Fruit fly (Drosophila melanogaster) whole organism, embryonic: ENCODE results near the gene CG9328.
A peak's percentile ranks its signal among the peaks of the same experiment; 100 is the strongest.

Experiments
- Aef1 ChIP-seq: fragments of 200-800 bp; sonication (Bioruptor generic); IDR thresholded peaks from 3 replicates; pipeline ENCODE4 v1.3.6; 2022; ENCODE audit warnings: missing biosample characterization, missing genetic modification characterization
- Antp ChIP-seq: fragments of 200-800 bp; sonication (Bioruptor generic); optimal IDR thresholded peaks from 3 replicates; lab custom pipeline; 2016; ENCODE audit warnings: missing biosample characterization, missing genetic modification characterization
- Asciz ChIP-seq: fragments of 200-800 bp; sonication (Bioruptor generic); optimal IDR thresholded peaks from 2 replicates; lab custom pipeline; 2017; ENCODE audit warnings: missing biosample characterization, mild to moderate bottlenecking, missing genetic modification characterization, missing genetic modification reagents
- Atf-2 ChIP-seq: fragments of 200-800 bp; sonication (Bioruptor generic); optimal IDR thresholded peaks from 2 replicates; lab custom pipeline; 2016; ENCODE audit warnings: missing biosample characterization, missing genetic modification characterization
- CG10654 ChIP-seq: fragments of 200-800 bp; sonication (Bioruptor generic); optimal IDR thresholded peaks from 2 replicates; lab custom pipeline; 2016; ENCODE audit warnings: missing biosample characterization, missing genetic modification characterization
- CG10979 ChIP-seq: fragments of 200-800 bp; sonication (Bioruptor generic); optimal IDR thresholded peaks from 2 replicates; lab custom pipeline; 2018; ENCODE audit warnings: missing biosample characterization, mild to moderate bottlenecking, missing genetic modification characterization, moderate library complexity
- CG13287 ChIP-seq: fragments of 200-800 bp; sonication (Bioruptor generic); IDR thresholded peaks from 2 replicates; pipeline ENCODE4 v1.3.6; 2022; ENCODE audit warnings: missing biosample characterization, missing genetic modification characterization; ENCODE audit not compliant: partially characterized antibody
- CG15514 ChIP-seq: fragments of 200-800 bp; sonication (Bioruptor generic); optimal IDR thresholded peaks from 3 replicates; lab custom pipeline; 2017; ENCODE audit warnings: missing biosample characterization, missing genetic modification characterization, mild to moderate bottlenecking, moderate library complexity, missing genetic modification reagents
- CG1602 ChIP-seq: fragments of 200-800 bp; sonication (Bioruptor generic); optimal IDR thresholded peaks from 3 replicates; lab custom pipeline; 2016; ENCODE audit warnings: missing biosample characterization, missing genetic modification characterization
- CG17186 ChIP-seq: fragments of 200-800 bp; sonication (Bioruptor generic); optimal IDR thresholded peaks from 3 replicates; lab custom pipeline; 2017; ENCODE audit warnings: missing biosample characterization, missing genetic modification reagents, missing genetic modification characterization
- CG18262 ChIP-seq: fragments of 200-800 bp; optimal IDR thresholded peaks from 3 replicates; lab custom pipeline; 2019; ENCODE audit warnings: missing biosample characterization, mild to moderate bottlenecking, missing genetic modification characterization, moderate library complexity
- CG2678 ChIP-seq: fragments of 200-800 bp; sonication (Bioruptor generic); optimal IDR thresholded peaks from 3 replicates; lab custom pipeline; 2019; ENCODE audit warnings: missing biosample characterization, mild to moderate bottlenecking, missing genetic modification characterization, moderate library complexity
- CG31388 ChIP-seq: fragments of 200-800 bp; sonication (Bioruptor generic); optimal IDR thresholded peaks from 2 replicates; lab custom pipeline; 2016; ENCODE audit warnings: missing biosample characterization, missing genetic modification characterization
- CG3726 ChIP-seq: fragments of 200-800 bp; sonication (Bioruptor generic); IDR thresholded peaks from 3 replicates; pipeline ENCODE4, ENCODE4 v1.3.6; 2022; ENCODE audit warnings: missing biosample characterization, missing genetic modification characterization
- CG4854 ChIP-seq: fragments of 200-800 bp; sonication (Bioruptor generic); optimal IDR thresholded peaks from 2 replicates; lab custom pipeline; 2016; ENCODE audit warnings: missing biosample characterization, missing genetic modification characterization, inconsistent platforms
- CG6791 ChIP-seq: fragments of 200-800 bp; sonication (Bioruptor generic); IDR thresholded peaks from 3 replicates; pipeline ENCODE4 v1.3.6; 2022; ENCODE audit warnings: missing biosample characterization, missing genetic modification characterization; ENCODE audit not compliant: partially characterized antibody
- CG6854 ChIP-seq: fragments of 200-800 bp; sonication (Bioruptor generic); optimal IDR thresholded peaks from 3 replicates; lab custom pipeline; 2017; ENCODE audit warnings: missing biosample characterization, mild to moderate bottlenecking, missing genetic modification characterization
- CG7556 ChIP-seq: fragments of 200-800 bp; sonication (Bioruptor generic); optimal IDR thresholded peaks from 2 replicates; lab custom pipeline; 2017; ENCODE audit warnings: missing biosample characterization, mild to moderate bottlenecking, missing genetic modification characterization
- CkIIα-i1 ChIP-seq: fragments of 200-800 bp; sonication (Bioruptor generic); IDR thresholded peaks from 2 replicates; pipeline ENCODE4 v1.3.6; 2022; ENCODE audit warnings: missing biosample characterization, missing genetic modification characterization
- Deaf1 ChIP-seq: fragments of 200-800 bp; optimal IDR thresholded peaks from 3 replicates; lab custom pipeline; 2019; ENCODE audit warnings: missing biosample characterization, mild to moderate bottlenecking, missing genetic modification characterization, moderate library complexity
- Doc3 ChIP-seq: fragments of 200-800 bp; sonication (Bioruptor generic); IDR thresholded peaks from 3 replicates; pipeline ENCODE4 v1.3.6; 2022; ENCODE audit warnings: missing biosample characterization, missing genetic modification characterization; ENCODE audit not compliant: partially characterized antibody
- Hr78 ChIP-seq, 2 experiments: fragments of 200-800 bp in 1 of 2; fragments of >200 bp in 1 of 2; sonication (Bioruptor generic) in 1 of 2; optimal IDR thresholded peaks; 2 replicates each; lab custom pipeline; 2017 to 2019; ENCODE audit warnings: missing biosample characterization in 2 of 2, missing genetic modification characterization in 2 of 2, mild to moderate bottlenecking in 1 of 2, moderate library complexity in 1 of 2
- MTF-1 ChIP-seq: fragments of 200-800 bp; sonication (Bioruptor generic); optimal IDR thresholded peaks from 2 replicates; lab custom pipeline; 2018; ENCODE audit warnings: missing biosample characterization, mild to moderate bottlenecking, missing genetic modification characterization, borderline replicate concordance
- Max ChIP-seq: fragments of 200-800 bp; sonication (Bioruptor generic); optimal IDR thresholded peaks from 2 replicates; lab custom pipeline; 2016; ENCODE audit warnings: missing biosample characterization, mild to moderate bottlenecking, missing genetic modification characterization
- Mrtf ChIP-seq: fragments of 200-800 bp; sonication (Bioruptor generic); IDR thresholded peaks from 3 replicates; pipeline ENCODE4 v1.3.6; 2022; ENCODE audit warnings: missing biosample characterization, missing genetic modification characterization
- Neu2 ChIP-seq: fragments of 200-800 bp; sonication (Bioruptor generic); optimal IDR thresholded peaks from 3 replicates; lab custom pipeline; 2016; ENCODE audit warnings: missing biosample characterization, missing genetic modification characterization, borderline replicate concordance
- Oli ChIP-seq: fragments of 200-800 bp; sonication (Bioruptor generic); optimal IDR thresholded peaks from 2 replicates; lab custom pipeline; 2018; ENCODE audit warnings: missing biosample characterization, mild to moderate bottlenecking, missing genetic modification characterization, moderate library complexity
- Pdp1 ChIP-seq, 2 experiments: fragments of 200-800 bp; sonication (Bioruptor generic); optimal IDR thresholded peaks; 3 replicates each; lab custom pipeline; 2016; ENCODE audit warnings: missing biosample characterization in 2 of 2, missing genetic modification characterization in 2 of 2, mild to moderate bottlenecking in 1 of 2, moderate library complexity in 1 of 2
- Spps ChIP-seq: fragments of 200-800 bp; sonication (Bioruptor generic); optimal IDR thresholded peaks from 2 replicates; lab custom pipeline; 2018; ENCODE audit warnings: missing biosample characterization, mild to moderate bottlenecking, missing genetic modification characterization
- Sry-β ChIP-seq: fragments of 200-800 bp; sonication (Bioruptor generic); optimal IDR thresholded peaks from 2 replicates; lab custom pipeline; 2018; ENCODE audit warnings: missing biosample characterization, mild to moderate bottlenecking, missing genetic modification characterization, moderate library complexity
- Taf1 ChIP-seq: fragments of 200-800 bp; sonication (Bioruptor generic); IDR thresholded peaks from 2 replicates; pipeline ENCODE4 v1.3.6; 2022; ENCODE audit warnings: missing biosample characterization, missing genetic modification characterization
- Xbp1 ChIP-seq: fragments of 200-800 bp; sonication (Bioruptor generic); optimal IDR thresholded peaks from 3 replicates; lab custom pipeline; 2016; ENCODE audit warnings: missing biosample characterization, mild to moderate bottlenecking, missing genetic modification characterization
- ac ChIP-seq: fragments of 200-800 bp; sonication (Bioruptor generic); optimal IDR thresholded peaks from 3 replicates; lab custom pipeline; 2017; ENCODE audit warnings: missing biosample characterization, mild to moderate bottlenecking, missing genetic modification characterization
- ase ChIP-seq: fragments of 200-800 bp; sonication (Bioruptor generic); IDR thresholded peaks from 3 replicates; pipeline ENCODE4 v1.3.6; 2022; ENCODE audit warnings: missing biosample characterization, missing genetic modification characterization
- ato ChIP-seq: fragments of 200-800 bp; sonication (Bioruptor generic); IDR thresholded peaks from 2 replicates; pipeline ENCODE4 v1.3.6; 2022; ENCODE audit warnings: missing biosample characterization, missing genetic modification characterization; ENCODE audit not compliant: partially characterized antibody
- br ChIP-seq: fragments of >200 bp; optimal IDR thresholded peaks from 2 replicates; lab custom pipeline; 2017
- dmrt11E ChIP-seq: fragments of 200-800 bp; sonication (Bioruptor generic); optimal IDR thresholded peaks from 3 replicates; lab custom pipeline; 2018; ENCODE audit warnings: missing biosample characterization, mild to moderate bottlenecking, missing genetic modification characterization, moderate library complexity
- dpn ChIP-seq, 2 experiments: fragments of 200-800 bp; sonication (Bioruptor generic); optimal IDR thresholded peaks; 3 replicates each; lab custom pipeline; 2016; ENCODE audit warnings: missing biosample characterization in 2 of 2, missing genetic modification characterization in 2 of 2
- hb ChIP-seq: fragments of 200-800 bp; sonication (Bioruptor generic); IDR thresholded peaks from 3 replicates; pipeline ENCODE4 v1.3.6; 2022; ENCODE audit warnings: missing biosample characterization, missing genetic modification characterization; ENCODE audit not compliant: partially characterized antibody
- nau ChIP-seq: fragments of 200-800 bp; sonication (Bioruptor generic); optimal IDR thresholded peaks from 3 replicates; lab custom pipeline; 2017; ENCODE audit warnings: missing biosample characterization, mild to moderate bottlenecking, missing genetic modification characterization, missing genetic modification reagents
- nerfin-2 ChIP-seq: fragments of 200-800 bp; sonication (Bioruptor generic); IDR thresholded peaks from 2 replicates; pipeline ENCODE4 v1.3.6; 2022; ENCODE audit warnings: missing biosample characterization, missing genetic modification characterization; ENCODE audit not compliant: partially characterized antibody
- odd ChIP-seq: fragments of 200-800 bp; sonication (Bioruptor generic); optimal IDR thresholded peaks from 2 replicates; lab custom pipeline; 2017; ENCODE audit warnings: missing biosample characterization, mild to moderate bottlenecking, missing genetic modification characterization
- scrt ChIP-seq: fragments of 200-800 bp; sonication (Bioruptor generic); optimal IDR thresholded peaks from 2 replicates; lab custom pipeline; 2018; ENCODE audit warnings: missing biosample characterization, mild to moderate bottlenecking, missing genetic modification characterization, moderate library complexity
- sima ChIP-seq: fragments of 200-800 bp; sonication (Bioruptor generic); optimal IDR thresholded peaks from 2 replicates; lab custom pipeline; 2016; ENCODE audit warnings: missing biosample characterization, missing genetic modification characterization
- sug ChIP-seq: fragments of 200-800 bp; optimal IDR thresholded peaks from 2 replicates; lab custom pipeline; 2019; ENCODE audit warnings: missing biosample characterization, mild to moderate bottlenecking, missing genetic modification characterization, moderate library complexity
- unpg ChIP-seq: fragments of 200-800 bp; sonication (Bioruptor generic); optimal IDR thresholded peaks from 3 replicates; lab custom pipeline; 2018; ENCODE audit warnings: missing biosample characterization, mild to moderate bottlenecking, missing genetic modification characterization, moderate library complexity
- vnd ChIP-seq: fragments of 200-800 bp; sonication (Bioruptor generic); IDR thresholded peaks from 3 replicates; pipeline ENCODE4 v1.3.6; 2022; ENCODE audit warnings: missing biosample characterization, missing genetic modification characterization; ENCODE audit not compliant: partially characterized antibody
- zen ChIP-seq: fragments of 200-800 bp; sonication (Bioruptor generic); optimal IDR thresholded peaks from 3 replicates; lab custom pipeline; 2018; ENCODE audit warnings: missing biosample characterization, mild to moderate bottlenecking, missing genetic modification characterization, moderate library complexity

The CG9328 gene

dm6 chr2L:20787271-20787791, 10.2 kb upstream of the CG9328 start, which contains the start of gene Pomp (continued):
- TF ChIP-seq hb (GFP tag; lab: Robert Waterston, UW) (peak; percentile 63; the same call in 2 of the 3 replicates), Neu2 (GFP tag; lab: Kevin White, UChicago) (peak; percentile 2), zen (tag; lab: Kevin White, UChicago) (peak; percentile 86), Max (GFP tag; lab: Kevin White, UChicago) (peak; percentile 83), sima (GFP tag; lab: Kevin White, UChicago) (no peak), Xbp1 (GFP tag; lab: Kevin White, UChicago) (peak; percentile 87), vnd (no peak), CG3726 (GFP tag; lab: Robert Waterston, UW) (peak; percentile 78), CG10979 (tag; lab: Kevin White, UChicago) (peak; percentile 84), ac (no peak), Asciz (peak; percentile 86), br (lab: Kevin White, UChicago) (no peak), CG2678 (tag; lab: Kevin White, UChicago) (peak; percentile 90), CG17186 (peak; percentile 60), Spps (tag; lab: Kevin White, UChicago) (peak; percentile 73), CG7556 (GFP tag; lab: Kevin White, UChicago) (peak; percentile 80), Hr78 (GFP tag; optimal IDR thresholded peaks at IDR 0.05; lab: Kevin White, UChicago) (peak in 1 of 2 experiments; percentile 72), CG18262 (tag; lab: Kevin White, UChicago) (peak; percentile 90), scrt (GFP tag; lab: Kevin White, UChicago) (peak; percentile 73), Antp (peak; percentile 63), CG4854 (peak; percentile 45), Oli (tag; lab: Kevin White, UChicago) (peak; percentile 83), CG6854 (GFP tag; lab: Kevin White, UChicago) (peak; percentile 67), Pdp1 (GFP tag; optimal IDR thresholded peaks at IDR 0.05; lab: Kevin White, UChicago) (peak; percentile 58 to 64), nerfin-2 (GFP tag; lab: Robert Waterston, UW) (0 out of 2 replicates have a peak, but pooled peaks have one; percentile 35), CG15514 (GFP tag; lab: Kevin White, UChicago) (peak; percentile 88), CG31388 (GFP tag; lab: Kevin White, UChicago) (no peak), Atf-2 (peak; percentile 38), odd (GFP tag; lab: Kevin White, UChicago) (peak; percentile 3), Doc3 (no peak), CG1602 (GFP tag; lab: Kevin White, UChicago) (peak; percentile 79), MTF-1 (GFP tag; lab: Kevin White, UChicago) (peak; percentile 75), CG10654 (GFP tag; lab: Kevin White, UChicago) (peak; percentile 85), ato (GFP tag; lab: Robert Waterston, UW) (peak; percentile 37; the same call in 1 of the 2 replicates), Aef1 (GFP tag; lab: Robert Waterston, UW) (peak; percentile 81), Mrtf (peak; percentile 69; the same call in 2 of the 3 replicates), CG13287 (GFP tag; lab: Robert Waterston, UW) (peak; percentile 81), CG6791 (GFP tag; lab: Robert Waterston, UW) (peak; percentile 53; the same call in 2 of the 3 replicates), dmrt11E (tag; lab: Kevin White, UChicago) (peak; percentile 80), dpn (GFP tag; optimal IDR thresholded peaks at IDR 0.05; lab: Kevin White, UChicago) (peak; percentile 72 to 88), sug (tag; lab: Kevin White, UChicago) (peak; percentile 44), unpg (GFP tag; lab: Kevin White, UChicago) (peak; percentile 91), Taf1 (GFP tag; lab: Robert Waterston, UW) (peak; percentile 44; the same call in 1 of the 2 replicates), ase (GFP tag; lab: Robert Waterston, UW) (peak; percentile 86), nau (GFP tag; lab: Kevin White, UChicago) (peak; percentile 69), Sry-β (GFP tag; lab: Kevin White, UChicago) (no peak), CkIIα-i1 (GFP tag; lab: Robert Waterston, UW) (0 out of 2 replicates have a peak, but pooled peaks have one; percentile 41), Deaf1 (tag; lab: Kevin White, UChicago) (peak; percentile 68)
